Worm (Caenorhabditis elegans) whole organism, young adult: ENCODE data around the gene snf-5.

Experiments used
- B0035.1 ChIP-seq: sonication (generic microtip); optimal IDR thresholded peaks from 2 replicates; lab custom pipeline; 2016; ENCODE audit warnings: missing genetic modification characterization, mild to moderate bottlenecking, missing compliant biosample characterization, missing genotype, missing genetic modification reagents
- F10E7.11 ChIP-seq: sonication (generic microtip); optimal IDR thresholded peaks from 2 replicates; lab custom pipeline; 2017; ENCODE audit warnings: mild to moderate bottlenecking, missing genetic modification characterization, moderate library complexity, missing compliant biosample characterization
- F37B4.10 ChIP-seq: fragments of 200-800 bp; sonication (Bioruptor generic); IDR thresholded peaks from 2 replicates; pipeline ENCODE4 v1.3.6; 2022; ENCODE audit warnings: missing genetic modification characterization, missing compliant biosample characterization
- Y56A3A.18 ChIP-seq: fragments of 200-800 bp; sonication (Bioruptor generic); IDR thresholded peaks from 2 replicates; pipeline ENCODE4 v1.3.6; 2022; ENCODE audit warnings: missing genetic modification reagents, missing genetic modification characterization, missing compliant biosample characterization
- ZK185.1 ChIP-seq: sonication (generic microtip); optimal IDR thresholded peaks from 2 replicates; lab custom pipeline; 2016; ENCODE audit warnings: mild to moderate bottlenecking, missing genetic modification characterization, missing compliant biosample characterization; ENCODE audit not compliant: poor library complexity, severe bottlenecking
- ama-1 ChIP-seq, 3 experiments: fragments of 150-350 bp in 1 of 3; sonication (generic microtip) in 2 of 3; optimal IDR thresholded peaks; 2 replicates each; lab custom pipeline; 2014 to 2018; ENCODE audit warnings: missing biosample characterization in 2 of 3, missing genetic modification characterization in 2 of 3, missing genetic modification reagents in 2 of 3
- atf-7 ChIP-seq: sonication (generic microtip); optimal IDR thresholded peaks from 2 replicates; lab custom pipeline; 2017; ENCODE audit warnings: mild to moderate bottlenecking, missing genetic modification characterization, missing compliant biosample characterization
- athp-1 ChIP-seq: sonication (generic microtip); optimal IDR thresholded peaks from 2 replicates; lab custom pipeline; 2017; ENCODE audit warnings: mild to moderate bottlenecking, missing genetic modification characterization, missing compliant biosample characterization
- attf-3 ChIP-seq: fragments of 200-800 bp; sonication (Bioruptor generic); conservative IDR thresholded peaks from 2 replicates; pipeline ENCODE4 v1.3.6; 2022; ENCODE audit warnings: missing genetic modification reagents, missing genetic modification characterization, missing compliant biosample characterization
- cebp-1 ChIP-seq, 2 experiments: fragments of 200-800 bp in 1 of 2; sonication (Bioruptor generic) in 1 of 2; sonication (generic microtip) in 1 of 2; IDR thresholded peaks in 1 of 2; optimal IDR thresholded peaks in 1 of 2; 2 replicates each; pipeline versions ENCODE4 v1.3.6 to Lab custom; 2017 to 2022; ENCODE audit warnings: missing compliant biosample characterization in 2 of 2, missing genetic modification characterization in 2 of 2, mild to moderate bottlenecking in 1 of 2, missing genetic modification reagents in 1 of 2, moderate library complexity in 1 of 2
- chd-7 ChIP-seq: sonication (generic microtip); optimal IDR thresholded peaks from 2 replicates; lab custom pipeline; 2016; ENCODE audit warnings: mild to moderate bottlenecking, missing genetic modification characterization, moderate library complexity, missing compliant biosample characterization
- lin-54 ChIP-seq: fragments of 200-800 bp; sonication (Bioruptor generic); optimal IDR thresholded peaks from 2 replicates; lab custom pipeline; 2018; ENCODE audit warnings: mild to moderate bottlenecking, missing genetic modification characterization, missing compliant biosample characterization
- mcd-1 ChIP-seq: fragments of 200-800 bp; sonication (Bioruptor generic); IDR thresholded peaks from 2 replicates; pipeline ENCODE4 v1.3.6; 2022; ENCODE audit warnings: missing genetic modification reagents, missing genetic modification characterization, missing compliant biosample characterization
- mes-4 ChIP-seq: sonication (generic microtip); optimal IDR thresholded peaks from 2 replicates; lab custom pipeline; 2016; ENCODE audit warnings: missing genotype, missing genetic modification characterization, missing compliant biosample characterization
- mxl-1 ChIP-seq: sonication (generic microtip); optimal IDR thresholded peaks from 2 replicates; lab custom pipeline; 2016; ENCODE audit warnings: missing genetic modification characterization, missing compliant biosample characterization
- nhr-80 ChIP-seq: sonication (generic microtip); optimal IDR thresholded peaks from 2 replicates; lab custom pipeline; 2016; ENCODE audit warnings: missing genetic modification characterization, missing compliant biosample characterization
- nhr-90 ChIP-seq: sonication (generic microtip); optimal IDR thresholded peaks from 2 replicates; lab custom pipeline; 2016; ENCODE audit warnings: missing genotype, mild to moderate bottlenecking, missing genetic modification characterization, missing compliant biosample characterization
- repo-1 ChIP-seq: sonication (generic microtip); optimal IDR thresholded peaks from 2 replicates; lab custom pipeline; 2017; ENCODE audit warnings: mild to moderate bottlenecking, missing genetic modification characterization, missing compliant biosample characterization
- rpc-1 ChIP-seq, 2 experiments: fragments of 150-350 bp in 1 of 2; sonication (generic microtip) in 1 of 2; optimal IDR thresholded peaks; 2 replicates each; lab custom pipeline; 2014 to 2018; ENCODE audit warnings: missing biosample characterization in 1 of 2, missing genetic modification characterization in 1 of 2, missing genetic modification reagents in 1 of 2, missing genotype in 1 of 2
- sdz-38 ChIP-seq: sonication (generic microtip); optimal IDR thresholded peaks from 2 replicates; lab custom pipeline; 2016; ENCODE audit warnings: missing genotype, missing genetic modification characterization, missing compliant biosample characterization
- snpc-1.3 ChIP-seq: sonication (generic microtip); optimal IDR thresholded peaks from 2 replicates; lab custom pipeline; 2017; ENCODE audit warnings: missing genetic modification characterization, mild to moderate bottlenecking, missing compliant biosample characterization, antibody characterized with exemption, moderate library complexity, missing genotype, missing genetic modification reagents; ENCODE audit not compliant: insufficient read depth
- snpc-4 ChIP-seq, 5 experiments: fragments of 150-350 bp in 1 of 5; sonication (generic microtip) in 4 of 5; optimal IDR thresholded peaks; 2 replicates each; lab custom pipeline; 2014 to 2018; ENCODE audit warnings: missing genetic modification characterization in 5 of 5, missing biosample characterization in 3 of 5, antibody characterized with exemption in 2 of 5, mild to moderate bottlenecking in 2 of 5, missing compliant biosample characterization in 2 of 5, missing genotype in 2 of 5, moderate library complexity in 2 of 5, missing genetic modification reagents in 1 of 5
- ztf-6 ChIP-seq: fragments of 200-800 bp; sonication (Bioruptor generic); IDR thresholded peaks from 2 replicates; pipeline ENCODE4 v1.3.6; 2022; ENCODE audit warnings: missing genetic modification reagents, missing genetic modification characterization, missing compliant biosample characterization

snf-5 gene

DNA sequence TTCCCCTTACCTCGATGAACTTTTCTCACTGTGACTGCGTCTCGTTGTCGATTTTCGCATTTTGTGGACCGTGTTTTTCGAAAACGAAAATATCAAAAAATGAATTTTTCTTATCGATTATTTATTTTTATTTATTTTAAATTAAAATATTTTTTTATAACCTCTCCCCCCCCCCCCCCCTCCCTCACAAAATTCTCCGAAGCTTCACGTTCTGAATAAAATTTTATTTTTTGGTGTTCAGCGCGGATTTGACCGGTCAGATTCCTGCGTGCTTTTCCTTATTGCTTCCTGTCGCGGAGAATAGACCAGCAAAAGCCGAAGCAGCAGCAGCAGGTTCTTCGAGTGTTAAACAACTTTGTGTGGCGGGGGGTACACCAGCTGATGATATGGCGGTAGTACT is 47.1 kb downstream of the snf-5 start, which contains the start of gene Y46G5A.22:
TSS of gene Y46G5A.22 (minus strand) at position 101 of the 400 bp plus-strand sequence.
- TF ChIP-seq repo-1 (tag; lab: Kevin White, UChicago), result no peak
- TF ChIP-seq ztf-6 (GFP tag; lab: Robert Waterston, UW), result no peak
- TF ChIP-seq mes-4 (tag; lab: Kevin White, UChicago), result no peak
- no peak for TF ChIP-seq athp-1 (tag; lab: Kevin White, UChicago)

DNA sequence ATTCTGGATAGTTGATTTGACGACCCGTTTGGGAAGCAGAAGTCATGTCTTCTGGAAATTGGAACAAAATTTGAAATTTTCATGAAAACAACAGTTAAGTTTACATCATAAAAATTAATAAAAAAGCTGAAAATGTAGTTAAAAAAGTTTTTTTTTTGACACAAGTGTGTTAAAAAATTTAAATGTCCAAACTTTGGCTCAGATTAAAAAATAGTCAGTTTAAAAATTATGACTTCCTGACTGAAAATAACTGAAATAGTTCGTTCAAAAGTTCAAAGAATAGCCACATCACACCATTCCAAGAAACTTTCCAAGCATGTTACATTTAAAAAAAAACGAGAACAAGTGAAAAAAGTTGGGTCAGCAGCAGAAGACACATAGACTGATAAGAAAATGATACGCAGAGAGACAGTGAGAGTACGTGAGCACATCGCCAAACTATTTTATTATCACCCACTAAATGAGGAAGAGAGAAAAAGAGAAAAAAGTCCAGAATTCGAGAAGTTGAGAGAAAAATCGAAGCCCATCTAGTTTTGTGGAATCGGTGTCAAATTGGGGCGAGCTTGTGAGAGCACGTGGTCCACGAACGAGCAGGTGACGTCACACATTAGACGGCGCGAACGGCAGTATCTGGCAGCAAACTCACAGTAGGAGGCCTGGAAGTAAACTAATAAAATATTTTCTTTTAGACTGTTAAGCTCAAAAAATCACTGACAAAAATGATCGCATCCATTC is 49.0 kb downstream of the snf-5 start, which contains the start of gene acl-7:
TSS of gene acl-7 (minus strand) at position 51 of the 735 bp plus-strand sequence.
- TF ChIP-seq ZK185.1 (tag; lab: Kevin White, UChicago), result no peak
- no peak for TF ChIP-seq snpc-1.3 (tag; lab: Kevin White, UChicago)
- no peak for TF ChIP-seq mxl-1 (tag; lab: Kevin White, UChicago)
- TF ChIP-seq mcd-1 (GFP tag; lab: Robert Waterston, UW), result 0 out of 2 replicates have a peak, but pooled peaks have one; percentile 27
- TF ChIP-seq B0035.1 (tag; lab: Kevin White, UChicago), result no peak
- no peak for TF ChIP-seq snpc-4 (GFP tag; optimal IDR thresholded peaks at IDR 0.05; lab: Kevin White, UChicago)
- no peak for TF ChIP-seq snpc-4 (tag; optimal IDR thresholded peaks at IDR 0.05; lab: Kevin White, UChicago)
- no peak for TF ChIP-seq ama-1 (optimal IDR thresholded peaks at IDR 0.05; lab: Kevin White, UChicago)
- no peak for TF ChIP-seq ama-1 (GFP tag; optimal IDR thresholded peaks at IDR 0.05; lab: Kevin White, UChicago)
- TF ChIP-seq atf-7 (tag; lab: Kevin White, UChicago), result peak; percentile 23
- no peak for TF ChIP-seq nhr-90 (tag; lab: Kevin White, UChicago)
- no peak for TF ChIP-seq lin-54 (GFP tag; lab: Kevin White, UChicago)
- no peak for TF ChIP-seq cebp-1 (GFP tag; IDR thresholded peaks at IDR 0.05; lab: Robert Waterston, UW)
- no peak for TF ChIP-seq cebp-1 (tag; optimal IDR thresholded peaks at IDR 0.05; lab: Kevin White, UChicago)
- TF ChIP-seq sdz-38 (tag; lab: Kevin White, UChicago), result no peak
- TF ChIP-seq nhr-80 (tag; lab: Kevin White, UChicago), result peak; percentile 76
- TF ChIP-seq F37B4.10 (GFP tag; lab: Robert Waterston, UW), result no peak

DNA sequence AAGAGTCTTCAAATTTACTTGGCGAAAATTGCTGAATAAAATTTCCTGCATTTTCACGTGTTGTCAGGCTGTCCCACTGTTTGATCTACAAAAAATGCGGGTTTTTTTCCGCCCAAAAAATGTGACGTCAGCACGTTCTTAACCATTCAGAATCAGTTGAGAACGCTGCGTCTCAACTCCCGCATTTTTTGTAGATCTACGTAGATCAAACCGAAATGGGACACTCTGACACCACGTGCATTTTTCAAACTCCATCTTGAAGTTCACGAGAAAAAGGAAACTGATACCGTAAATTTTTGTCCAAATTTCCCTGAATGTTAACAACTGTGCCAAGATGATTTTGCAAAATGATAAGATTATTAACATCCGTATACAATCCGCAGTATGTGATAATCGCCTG is 52.3 kb downstream of the snf-5 start:
- TF ChIP-seq F10E7.11, result no peak
- no peak for TF ChIP-seq mxl-1 (tag; lab: Kevin White, UChicago)
- no peak for TF ChIP-seq attf-3
- TF ChIP-seq Y56A3A.18 (GFP tag; lab: Robert Waterston, UW), result no peak
- TF ChIP-seq cebp-1 (GFP tag; IDR thresholded peaks at IDR 0.05; lab: Robert Waterston, UW), result no peak
- TF ChIP-seq cebp-1 (tag; optimal IDR thresholded peaks at IDR 0.05; lab: Kevin White, UChicago), result no peak
- no peak for TF ChIP-seq rpc-1 (optimal IDR thresholded peaks at IDR 0.05; lab: Kevin White, UChicago)
- TF ChIP-seq rpc-1 (tag; optimal IDR thresholded peaks at IDR 0.05; lab: Kevin White, UChicago), result no peak
- TF ChIP-seq chd-7 (tag; lab: Kevin White, UChicago), result no peak
- TF ChIP-seq, all 124 proteins: peak for 0
